Fruit fly (Drosophila melanogaster) whole organism, prepupa: Measurements from ENCODE around the gene msl-3.

Source experiments
- CG6854 ChIP-seq: fragments of 200-800 bp; sonication (Bioruptor generic); optimal IDR thresholded peaks from 2 replicates; lab custom pipeline; 2017; ENCODE audit warnings: missing biosample characterization, mild to moderate bottlenecking, missing genetic modification characterization
- Sox14 ChIP-seq: fragments of 200-800 bp; sonication (Bioruptor generic); optimal IDR thresholded peaks from 3 replicates; lab custom pipeline; 2016; ENCODE audit warnings: missing biosample characterization, missing genetic modification characterization
- fkh ChIP-seq: fragments of 200-800 bp; sonication (Bioruptor generic); optimal IDR thresholded peaks from 3 replicates; lab custom pipeline; 2017; ENCODE audit warnings: missing biosample characterization, mild to moderate bottlenecking, missing genetic modification characterization, moderate library complexity

DNA sequence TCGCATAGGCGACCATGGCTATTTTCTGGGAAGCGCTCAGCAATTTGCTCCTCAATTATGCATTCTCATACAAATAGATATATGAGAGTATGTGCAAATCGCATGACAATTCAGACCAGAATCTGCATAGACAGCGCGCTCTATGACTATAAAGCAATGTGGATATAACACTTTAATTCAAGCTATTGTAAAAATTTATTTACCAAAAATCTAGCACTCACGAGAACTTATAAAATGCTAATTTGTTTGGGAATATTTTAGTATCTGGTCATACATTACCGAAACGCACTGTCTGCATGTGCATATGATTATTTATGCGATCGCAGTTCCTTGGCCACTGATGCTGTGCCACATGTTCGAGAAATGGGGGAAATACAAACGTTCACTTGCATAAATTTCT lies 25.5 kb upstream of the msl-3 start:
- no peak for TF ChIP-seq CG6854 (GFP tag; lab: Kevin White, UChicago)
- no peak for TF ChIP-seq fkh
- peak; percentile 75 for TF ChIP-seq Sox14 (GFP tag; lab: Kevin White, UChicago)
